Worm (Caenorhabditis elegans) whole organism, L4 larva: ENCODE results near the gene clec-128.

Source experiments
- D1046.2 ChIP-seq: fragments of 200-800 bp; sonication (Bioruptor generic); IDR thresholded peaks from 2 replicates; pipeline ENCODE4 v1.3.6; 2022; ENCODE audit warnings: missing genetic modification characterization, missing compliant biosample characterization
- Y5F2A.4 ChIP-seq: fragments of 200-800 bp; sonication (Bioruptor generic); optimal IDR thresholded peaks from 2 replicates; lab custom pipeline; 2018; ENCODE audit warnings: mild to moderate bottlenecking, missing genetic modification characterization, missing compliant biosample characterization
- dmd-6 ChIP-seq: fragments of 200-800 bp; sonication (Bioruptor generic); IDR thresholded peaks from 2 replicates; pipeline ENCODE4 v1.3.6; 2022; ENCODE audit warnings: missing genetic modification reagents, missing genetic modification characterization, missing compliant biosample characterization
- duxl-1 ChIP-seq: sonication (generic microtip); optimal IDR thresholded peaks from 2 replicates; lab custom pipeline; 2016; ENCODE audit warnings: mild to moderate bottlenecking, missing genetic modification characterization, moderate library complexity, missing compliant biosample characterization; ENCODE audit not compliant: poor library complexity
- gei-8 ChIP-seq: fragments of 200-800 bp; sonication (Bioruptor generic); optimal IDR thresholded peaks from 2 replicates; lab custom pipeline; 2018; ENCODE audit warnings: mild to moderate bottlenecking, missing genetic modification characterization, missing compliant biosample characterization
- hif-1 ChIP-seq, 2 experiments: sonication (generic microtip); optimal IDR thresholded peaks; 2 replicates each; lab custom pipeline; 2016 to 2017; ENCODE audit warnings: missing compliant biosample characterization in 2 of 2, missing genetic modification characterization in 2 of 2, missing genetic modification reagents in 2 of 2, missing genotype in 2 of 2, mild to moderate bottlenecking in 1 of 2
- mdl-1 ChIP-seq, 2 experiments: fragments of 150-350 bp in 1 of 2; sonication (generic microtip) in 1 of 2; optimal IDR thresholded peaks; 2 replicates each; lab custom pipeline; 2014 to 2017; ENCODE audit warnings: missing biosample characterization in 2 of 2, missing genetic modification characterization in 2 of 2
- nhr-25 ChIP-seq: sonication (generic microtip); optimal IDR thresholded peaks from 2 replicates; lab custom pipeline; 2017; ENCODE audit warnings: missing genetic modification characterization, mild to moderate bottlenecking, missing compliant biosample characterization, antibody characterized with exemption, moderate library complexity, borderline replicate concordance; ENCODE audit not compliant: insufficient read depth
- php-3 ChIP-seq: fragments of 200-800 bp; sonication (Bioruptor generic); IDR thresholded peaks from 2 replicates; pipeline ENCODE4 v1.3.6; 2022; ENCODE audit warnings: missing genetic modification reagents, missing genetic modification characterization, missing compliant biosample characterization
- rbr-2 ChIP-seq: sonication (generic microtip); optimal IDR thresholded peaks from 2 replicates; lab custom pipeline; 2016; ENCODE audit warnings: missing genotype, missing genetic modification characterization, missing compliant biosample characterization
- tra-1 ChIP-seq: fragments of 200-800 bp; sonication (Bioruptor generic); IDR thresholded peaks from 2 replicates; pipeline ENCODE4 v1.3.6; 2022; ENCODE audit warnings: missing genetic modification reagents, missing genetic modification characterization, missing compliant biosample characterization

Gene clec-128

DNA sequence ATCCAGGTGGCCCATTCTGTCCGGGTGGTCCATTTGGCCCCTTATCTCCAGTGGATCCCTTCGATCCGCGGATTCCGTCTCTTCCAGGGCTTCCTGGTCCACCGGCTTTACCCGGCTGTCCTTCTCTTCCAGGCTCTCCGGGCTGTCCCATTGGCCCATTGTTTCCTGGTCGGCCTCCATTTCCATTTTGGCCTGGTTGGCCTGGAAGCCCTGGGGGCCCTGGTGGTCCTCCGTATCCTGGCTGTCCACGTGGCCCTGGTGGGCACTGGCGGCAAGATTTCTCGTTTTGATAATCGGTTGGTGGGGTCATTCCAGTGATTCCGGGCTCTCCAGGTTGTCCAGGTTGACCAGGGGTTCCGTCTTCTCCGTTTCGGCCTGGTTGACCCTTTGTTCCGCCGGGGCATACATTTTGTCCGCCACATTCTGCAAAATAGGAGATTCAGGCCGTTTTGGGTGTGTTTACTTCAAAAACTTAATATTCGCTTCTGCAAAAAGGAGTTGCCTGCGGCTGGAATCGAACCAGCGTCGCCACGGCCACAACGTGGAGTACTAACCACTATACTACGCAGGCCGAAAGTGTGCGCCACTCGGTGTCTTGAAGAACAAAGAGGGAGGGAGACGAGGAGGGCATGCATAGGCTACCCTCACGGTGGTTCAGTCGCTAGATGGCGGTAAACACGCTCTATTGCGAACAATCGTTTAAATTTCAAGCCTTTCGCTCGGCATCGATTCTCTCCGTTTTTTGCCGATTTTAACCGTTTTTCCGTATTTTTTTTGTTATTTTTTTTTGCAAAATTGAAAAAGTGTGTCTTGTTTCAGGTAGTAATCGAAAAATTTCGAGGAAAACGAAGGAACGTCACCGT, 49.6 kb downstream of the clec-128 start, which contains the start of gene W09G10.9 (continued):
- TF ChIP-seq nhr-25 (tag; lab: Kevin White, UChicago): no peak
- TF ChIP-seq mdl-1 (tag; optimal IDR thresholded peaks at IDR 0.05; lab: Kevin White, UChicago): peak in 1 of 2 experiments; percentile 28
- no peak for TF ChIP-seq Y5F2A.4
- TF ChIP-seq php-3 (GFP tag; lab: Robert Waterston, UW): 0 out of 2 replicates have a peak, but pooled peaks have one; percentile 42
- TF ChIP-seq duxl-1 (tag; lab: Kevin White, UChicago): peak; percentile 90
- peak; percentile 75; the same call in 1 of the 2 replicates for TF ChIP-seq D1046.2 (GFP tag; lab: Robert Waterston, UW)
- peak; percentile 71 for TF ChIP-seq rbr-2 (tag; lab: Kevin White, UChicago)
- TF ChIP-seq dmd-6: peak; percentile 82
- 0 out of 2 replicates have a peak, but pooled peaks have one; percentile 37 for TF ChIP-seq tra-1
- TF ChIP-seq hif-1 (tag; optimal IDR thresholded peaks at IDR 0.05; lab: Kevin White, UChicago): peak in 1 of 2 experiments; percentile 25
- TF ChIP-seq gei-8 (GFP tag; lab: Kevin White, UChicago): no peak
